Worm (Caenorhabditis elegans): ENCODE measurements around the gene rnp-5.

rnp-5 gene

ce11 chrIII:859898-860297 lies 6.2 kb upstream of the rnp-5 start, which contains the start of gene exos-4.2:
Gene exos-4.2 (plus strand): TSS chrIII:860198.
- TF ChIP-seq lsy-2 (tag; optimal IDR thresholded peaks at IDR 0.05), result no peak
- no peak for TF ChIP-seq lin-32 (GFP tag; optimal IDR thresholded peaks at IDR 0.05)
- TF ChIP-seq ces-1 (GFP tag; optimal IDR thresholded peaks at IDR 0.05), result no peak
- TF ChIP-seq unc-39 (tag; optimal IDR thresholded peaks at IDR 0.05), result no peak
- no peak for TF ChIP-seq nhr-237 (tag; optimal IDR thresholded peaks at IDR 0.05)
- no peak for TF ChIP-seq sem-2 (GFP tag; optimal IDR thresholded peaks at IDR 0.05)
- no peak for TF ChIP-seq tbx-8 (GFP tag; optimal IDR thresholded peaks at IDR 0.05)
- no peak for TF ChIP-seq ceh-83 (GFP tag; optimal IDR thresholded peaks at IDR 0.05)
- no peak for TF ChIP-seq flh-1 (GFP tag; optimal IDR thresholded peaks at IDR 0.05)
- no peak for TF ChIP-seq M03D4.4 (tag; optimal IDR thresholded peaks at IDR 0.05)
- TF ChIP-seq unc-120 (tag; optimal IDR thresholded peaks at IDR 0.05; ENCODE audit: poor library complexity, severe bottlenecking), result no peak
- no peak for TF ChIP-seq ceh-39 (tag; optimal IDR thresholded peaks at IDR 0.05)
- TF ChIP-seq nhr-12 (tag; optimal IDR thresholded peaks at IDR 0.05), result no peak

ce11 chrIII:856908-857307 lies 3.2 kb upstream of the rnp-5 start:
- TF ChIP-seq ceh-83 (GFP tag; optimal IDR thresholded peaks at IDR 0.05) (no peak), cnd-1 (tag; optimal IDR thresholded peaks at IDR 0.05) (no peak), ceh-43 (GFP tag; optimal IDR thresholded peaks at IDR 0.05) (no peak), tbx-8 (GFP tag; optimal IDR thresholded peaks at IDR 0.05) (no peak), blmp-1 (tag; optimal IDR thresholded peaks at IDR 0.05) (no peak), pha-4 (tag; optimal IDR thresholded peaks at IDR 0.05) (no peak), unc-62 (GFP tag; optimal IDR thresholded peaks at IDR 0.05) (no peak), ceh-39 (tag; optimal IDR thresholded peaks at IDR 0.05) (no peak), elt-1 (tag; optimal IDR thresholded peaks at IDR 0.05; ENCODE audit: borderline replicate concordance, insufficient read depth) (no peak), sem-2 (GFP tag; optimal IDR thresholded peaks at IDR 0.05) (no peak), lin-13 (tag; optimal IDR thresholded peaks at IDR 0.05) (no peak), flh-1 (GFP tag; optimal IDR thresholded peaks at IDR 0.05) (no peak)

ce11 chrIII:856260-856659 lies 2.6 kb upstream of the rnp-5 start, which contains the start of gene K02F3.12:
Gene K02F3.12 (plus strand): TSS chrIII:856560.
- TF ChIP-seq elt-1 (tag; optimal IDR thresholded peaks at IDR 0.05; ENCODE audit: borderline replicate concordance, insufficient read depth) (no peak), mab-5 (tag; optimal IDR thresholded peaks at IDR 0.05) (no peak), drap-1 (GFP tag; optimal IDR thresholded peaks at IDR 0.05) (no peak), mep-1 (tag; optimal IDR thresholded peaks at IDR 0.05) (no peak), elt-3 (tag; optimal IDR thresholded peaks at IDR 0.05) (no peak), ceh-43 (GFP tag; optimal IDR thresholded peaks at IDR 0.05) (no peak), M03D4.4 (tag; optimal IDR thresholded peaks at IDR 0.05) (no peak), lin-13 (tag; optimal IDR thresholded peaks at IDR 0.05) (no peak), snpc-4 (tag; optimal IDR thresholded peaks at IDR 0.05) (no peak), nhr-12 (tag; optimal IDR thresholded peaks at IDR 0.05) (no peak)

- TF ChIP-seq ceh-39 (tag; optimal IDR thresholded peaks at IDR 0.05) (no peak), tbx-8 (GFP tag; optimal IDR thresholded peaks at IDR 0.05) (no peak), mls-2 (tag; optimal IDR thresholded peaks at IDR 0.05) (no peak), bed-3 (GFP tag; optimal IDR thresholded peaks at IDR 0.05) (no peak), pha-4 (tag; optimal IDR thresholded peaks at IDR 0.05) (no peak), cnd-1 (tag; optimal IDR thresholded peaks at IDR 0.05) (no peak), lin-32 (GFP tag; optimal IDR thresholded peaks at IDR 0.05) (no peak), drap-1 (GFP tag; optimal IDR thresholded peaks at IDR 0.05) (no peak), nhr-28 (tag; optimal IDR thresholded peaks at IDR 0.05) (no peak), ces-1 (GFP tag; optimal IDR thresholded peaks at IDR 0.05) (no peak), M03D4.4 (tag; optimal IDR thresholded peaks at IDR 0.05) (no peak), unc-120 (tag; optimal IDR thresholded peaks at IDR 0.05; ENCODE audit: poor library complexity, severe bottlenecking) (no peak), mab-5 (tag; optimal IDR thresholded peaks at IDR 0.05) (no peak), unc-62 (GFP tag; optimal IDR thresholded peaks at IDR 0.05) (no peak), blmp-1 (tag; optimal IDR thresholded peaks at IDR 0.05) (no peak), snpc-4 (tag; optimal IDR thresholded peaks at IDR 0.05) (no peak), lsy-2 (tag; optimal IDR thresholded peaks at IDR 0.05) (no peak), ztf-11 (tag; optimal IDR thresholded peaks at IDR 0.05) (no peak)
Measured at ce11 chrIII:853414-853813, 295 bp downstream of the rnp-5 start.

- TF ChIP-seq pha-4 (tag; optimal IDR thresholded peaks at IDR 0.05) (no peak), sptf-1 (tag; optimal IDR thresholded peaks at IDR 0.05) (no peak), unc-39 (tag; optimal IDR thresholded peaks at IDR 0.05) (no peak), ztf-11 (tag; optimal IDR thresholded peaks at IDR 0.05) (no peak), ham-2 (GFP tag; optimal IDR thresholded peaks at IDR 0.05) (no peak), elt-1 (tag; optimal IDR thresholded peaks at IDR 0.05; ENCODE audit: borderline replicate concordance, insufficient read depth) (no peak), nhr-12 (tag; optimal IDR thresholded peaks at IDR 0.05) (no peak), ceh-39 (tag; optimal IDR thresholded peaks at IDR 0.05) (no peak), flh-1 (GFP tag; optimal IDR thresholded peaks at IDR 0.05) (no peak), unc-120 (tag; optimal IDR thresholded peaks at IDR 0.05; ENCODE audit: poor library complexity, severe bottlenecking) (no peak), bed-3 (GFP tag; optimal IDR thresholded peaks at IDR 0.05) (no peak), hlh-1 (tag; optimal IDR thresholded peaks at IDR 0.05) (no peak)
Measured at ce11 chrIII:852296-852695, 1.4 kb downstream of the rnp-5 start, which contains the start of gene moma-1. Gene moma-1 (minus strand): TSS chrIII:852396.
